Worm (Caenorhabditis elegans) whole organism, early embryonic: ENCODE data around the gene F19B10.5.

Source experiments
- B0310.2 ChIP-seq: sonication (generic microtip); optimal IDR thresholded peaks from 2 replicates; lab custom pipeline; 2016; ENCODE audit warnings: mild to moderate bottlenecking, missing genetic modification characterization, missing compliant biosample characterization
- F13C5.2 ChIP-seq: sonication (generic microtip); optimal IDR thresholded peaks from 2 replicates; lab custom pipeline; 2017; ENCODE audit warnings: mild to moderate bottlenecking, missing genetic modification characterization, inconsistent platforms, missing compliant biosample characterization
- aly-1 ChIP-seq: sonication (generic microtip); optimal IDR thresholded peaks from 2 replicates; lab custom pipeline; 2016; ENCODE audit warnings: missing genetic modification characterization, missing compliant biosample characterization
- ama-1 ChIP-seq: fragments of 150-350 bp; optimal IDR thresholded peaks from 2 replicates; lab custom pipeline; 2014
- ceh-13 ChIP-seq: fragments of 200-800 bp; sonication (Bioruptor generic); optimal IDR thresholded peaks from 2 replicates; lab custom pipeline; 2018; ENCODE audit warnings: mild to moderate bottlenecking, missing genetic modification characterization, missing compliant biosample characterization
- ceh-36 ChIP-seq: sonication (generic microtip); optimal IDR thresholded peaks from 2 replicates; lab custom pipeline; 2016; ENCODE audit warnings: missing genetic modification characterization, inconsistent platforms, missing compliant biosample characterization
- ets-7 ChIP-seq: sonication (generic microtip); optimal IDR thresholded peaks from 2 replicates; lab custom pipeline; 2016; ENCODE audit warnings: missing genotype, missing genetic modification characterization, missing compliant biosample characterization
- flt-1 ChIP-seq: fragments of 200-800 bp; sonication (Bioruptor generic); IDR thresholded peaks from 2 replicates; pipeline ENCODE4 v1.3.6; 2022; ENCODE audit warnings: missing genetic modification characterization, missing compliant biosample characterization
- hmbx-1 ChIP-seq: sonication (generic microtip); optimal IDR thresholded peaks from 2 replicates; lab custom pipeline; 2016; ENCODE audit warnings: mild to moderate bottlenecking, missing genetic modification characterization, missing compliant biosample characterization
- hmg-4 ChIP-seq: fragments of 200-800 bp; sonication (Bioruptor generic); optimal IDR thresholded peaks from 2 replicates; lab custom pipeline; 2018; ENCODE audit warnings: mild to moderate bottlenecking, missing genetic modification characterization, missing compliant biosample characterization
- hnd-1 ChIP-seq: sonication (generic microtip); optimal IDR thresholded peaks from 2 replicates; lab custom pipeline; 2016; ENCODE audit warnings: missing genetic modification characterization, missing compliant biosample characterization
- pes-1 ChIP-seq: fragments of 200-800 bp; sonication (Bioruptor generic); IDR thresholded peaks from 2 replicates; pipeline ENCODE4 v1.3.6; 2022; ENCODE audit warnings: missing genetic modification reagents, missing genetic modification characterization, missing compliant biosample characterization
- scrt-1 ChIP-seq: fragments of 200-800 bp; sonication (Bioruptor generic); IDR thresholded peaks from 2 replicates; pipeline ENCODE4 v1.3.6; 2022; ENCODE audit warnings: missing genetic modification characterization, missing compliant biosample characterization
- sea-1 ChIP-seq: fragments of 200-800 bp; sonication (Bioruptor generic); conservative IDR thresholded peaks from 2 replicates; pipeline ENCODE4 v1.3.6; 2022; ENCODE audit warnings: missing genetic modification characterization, missing compliant biosample characterization
- tbx-11 ChIP-seq: fragments of 200-800 bp; sonication (Bioruptor generic); IDR thresholded peaks from 2 replicates; pipeline ENCODE4 v1.3.6; 2022; ENCODE audit warnings: missing genetic modification characterization, missing compliant biosample characterization
- tbx-37 ChIP-seq: fragments of 200-800 bp; sonication (Bioruptor generic); conservative IDR thresholded peaks from 2 replicates; pipeline ENCODE4 v1.3.6; 2022; ENCODE audit warnings: missing genetic modification reagents, missing genetic modification characterization, missing compliant biosample characterization
- tra-4 ChIP-seq: sonication (generic microtip); optimal IDR thresholded peaks from 2 replicates; lab custom pipeline; 2017; ENCODE audit warnings: missing genetic modification characterization, missing compliant biosample characterization

Gene F19B10.5

DNA sequence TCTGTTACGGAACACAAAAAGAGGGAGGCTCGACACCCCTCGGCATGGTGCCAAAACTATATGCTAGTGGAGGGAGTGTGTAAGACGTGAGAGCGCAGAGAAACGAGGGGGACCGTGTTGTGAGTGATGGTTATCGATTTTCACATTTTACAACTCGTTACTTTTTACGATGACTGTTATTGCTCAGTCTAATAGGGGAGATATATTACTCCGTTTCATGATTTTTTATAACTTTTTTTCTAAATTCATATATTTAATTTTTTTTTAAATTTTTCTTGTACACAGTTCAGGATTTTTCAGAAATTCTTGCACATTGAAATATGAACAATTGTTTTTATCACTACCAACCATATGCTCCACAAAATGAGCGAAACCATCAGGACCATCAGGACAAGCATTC is at the start of gene F19B10.5:
F19B10.5 (plus strand) TSS at position 301 of the 400 bp plus-strand sequence.
- TF ChIP-seq pes-1 (GFP tag; lab: Robert Waterston, UW) (no peak), ets-7 (tag; lab: Kevin White, UChicago) (no peak), hmg-4 (no peak), flt-1 (no peak), tbx-37 (GFP tag; lab: Robert Waterston, UW) (no peak), ceh-13 (no peak), hnd-1 (no peak)

DNA sequence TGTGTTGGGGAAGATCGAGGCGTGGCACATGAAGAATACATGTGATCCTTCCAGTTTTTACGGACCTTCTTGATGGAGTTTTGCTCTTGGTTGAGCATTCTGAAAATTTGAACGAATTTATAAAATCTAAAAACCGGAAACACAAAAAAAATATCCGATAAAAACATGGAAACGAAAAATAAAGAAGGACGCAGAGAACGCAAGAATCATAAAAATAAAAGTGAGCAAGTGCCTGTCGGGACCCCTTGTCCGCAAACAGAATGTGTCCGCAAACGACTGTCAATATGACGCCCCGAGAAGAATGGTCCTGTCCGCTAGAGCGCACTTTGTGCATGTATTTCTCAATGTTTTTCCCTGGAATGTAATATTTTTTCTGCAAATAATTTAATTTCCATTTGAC is 45.7 kb upstream of the F19B10.5 start, which contains the start of gene Y49F6A.5:
Y49F6A.5 (minus strand) TSS at position 101 of the 400 bp plus-strand sequence.
- TF ChIP-seq F13C5.2 (tag; lab: Kevin White, UChicago) (no peak), tbx-37 (GFP tag; lab: Robert Waterston, UW) (no peak), tra-4 (tag; lab: Kevin White, UChicago) (no peak), ceh-13 (no peak), flt-1 (no peak), scrt-1 (GFP tag; lab: Robert Waterston, UW) (no peak), tbx-11 (GFP tag; lab: Robert Waterston, UW) (no peak), hnd-1 (no peak), hmg-4 (no peak), B0310.2 (tag; lab: Kevin White, UChicago) (no peak), hmbx-1 (no peak), ets-7 (tag; lab: Kevin White, UChicago) (no peak), sea-1 (no peak), aly-1 (tag; lab: Kevin White, UChicago) (no peak)

DNA sequence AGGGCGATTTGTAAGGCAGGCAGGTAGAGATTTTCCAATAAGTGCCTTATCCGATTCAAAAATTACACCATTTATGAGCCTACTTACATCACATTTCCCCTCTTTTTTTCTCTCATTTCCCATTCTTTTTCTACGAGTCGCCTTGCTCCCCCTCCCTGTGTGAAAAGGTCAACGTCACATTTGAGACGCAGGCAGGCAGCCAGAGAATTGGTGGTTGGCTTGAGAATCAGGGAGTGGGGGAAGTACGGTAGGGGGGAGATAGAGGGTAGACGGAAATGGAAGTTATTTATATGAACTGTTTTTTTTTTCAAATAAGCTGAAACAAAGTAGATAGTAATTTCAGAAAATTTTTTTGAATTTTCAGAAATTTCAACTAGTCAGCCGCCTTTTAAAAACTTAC is 38.9 kb upstream of the F19B10.5 start:
- TF ChIP-seq F13C5.2 (tag; lab: Kevin White, UChicago) (no peak), tbx-11 (GFP tag; lab: Robert Waterston, UW) (no peak), tra-4 (tag; lab: Kevin White, UChicago) (no peak), ets-7 (tag; lab: Kevin White, UChicago) (no peak), aly-1 (tag; lab: Kevin White, UChicago) (no peak), flt-1 (no peak), scrt-1 (GFP tag; lab: Robert Waterston, UW) (no peak), tbx-37 (GFP tag; lab: Robert Waterston, UW) (no peak), ceh-13 (no peak), B0310.2 (tag; lab: Kevin White, UChicago) (no peak), hnd-1 (no peak), ama-1 (lab: Kevin White, UChicago) (no peak), hmg-4 (no peak), hmbx-1 (no peak), sea-1 (no peak), pes-1 (GFP tag; lab: Robert Waterston, UW) (no peak)

DNA sequence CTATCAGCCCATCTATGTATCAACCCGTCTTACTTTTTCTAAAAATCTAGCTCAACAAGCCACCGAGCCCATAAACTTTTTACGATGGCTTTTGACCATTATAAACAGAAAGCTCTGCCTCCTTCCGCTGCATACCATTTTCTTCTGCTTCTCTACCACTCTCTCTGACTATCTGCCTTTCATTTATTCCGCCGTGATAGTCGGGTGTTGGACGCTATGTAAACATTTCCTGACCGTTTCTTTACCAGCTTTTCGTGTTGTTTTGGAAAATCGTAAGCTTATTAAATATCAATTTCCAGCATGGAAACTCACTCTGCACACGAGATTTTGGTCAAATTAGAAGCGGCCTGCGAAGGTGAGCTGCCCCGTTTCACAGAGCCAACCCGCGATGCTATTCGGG is 38.0 kb upstream of the F19B10.5 start, which contains the start of gene F40E12.1:
F40E12.1 (plus strand) TSS at position 301 of the 400 bp plus-strand sequence.
- no peak for TF ChIP-seq tbx-11 (GFP tag; lab: Robert Waterston, UW)
- no peak for TF ChIP-seq ets-7 (tag; lab: Kevin White, UChicago)
- TF ChIP-seq scrt-1 (GFP tag; lab: Robert Waterston, UW) = no peak
- TF ChIP-seq tra-4 (tag; lab: Kevin White, UChicago) = no peak
- TF ChIP-seq F13C5.2 (tag; lab: Kevin White, UChicago) = no peak
- no peak for TF ChIP-seq tbx-37 (GFP tag; lab: Robert Waterston, UW)
- no peak for TF ChIP-seq aly-1 (tag; lab: Kevin White, UChicago)
- TF ChIP-seq B0310.2 (tag; lab: Kevin White, UChicago) = no peak
- no peak for TF ChIP-seq ceh-13

DNA sequence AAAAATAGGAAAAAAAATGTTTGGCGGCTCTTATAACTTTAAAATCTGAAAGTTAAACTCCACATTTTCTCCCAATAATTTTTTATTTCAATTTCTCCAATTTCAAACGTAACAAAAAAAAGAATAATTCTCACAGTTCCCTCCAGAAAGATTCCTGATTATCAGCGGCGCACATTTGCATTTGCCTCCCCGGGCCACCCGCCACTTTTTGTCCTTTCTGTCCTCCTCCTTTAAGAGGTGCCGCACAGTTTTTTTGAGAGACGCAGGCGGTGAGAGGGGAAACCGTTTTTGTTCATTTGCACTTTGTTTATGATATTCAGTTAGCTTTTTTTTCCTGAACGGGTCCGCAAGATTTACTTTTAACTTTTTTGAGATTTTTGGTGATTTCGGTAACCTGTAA is 34.6 kb upstream of the F19B10.5 start:
- TF ChIP-seq scrt-1 (GFP tag; lab: Robert Waterston, UW) = no peak
- no peak for TF ChIP-seq aly-1 (tag; lab: Kevin White, UChicago)
- TF ChIP-seq hnd-1 = no peak
- no peak for TF ChIP-seq ama-1 (lab: Kevin White, UChicago)
- TF ChIP-seq hmbx-1 = no peak
- TF ChIP-seq flt-1 = no peak
- TF ChIP-seq pes-1 (GFP tag; lab: Robert Waterston, UW) = no peak
- TF ChIP-seq sea-1 = no peak
- TF ChIP-seq ceh-36 (tag; lab: Kevin White, UChicago) = no peak
- no peak for TF ChIP-seq tra-4 (tag; lab: Kevin White, UChicago)
- TF ChIP-seq tbx-37 (GFP tag; lab: Robert Waterston, UW) = no peak
- TF ChIP-seq B0310.2 (tag; lab: Kevin White, UChicago) = no peak
- TF ChIP-seq ets-7 (tag; lab: Kevin White, UChicago) = no peak
- TF ChIP-seq tbx-11 (GFP tag; lab: Robert Waterston, UW) = no peak
- TF ChIP-seq hmg-4 = no peak
- no peak for TF ChIP-seq ceh-13

DNA sequence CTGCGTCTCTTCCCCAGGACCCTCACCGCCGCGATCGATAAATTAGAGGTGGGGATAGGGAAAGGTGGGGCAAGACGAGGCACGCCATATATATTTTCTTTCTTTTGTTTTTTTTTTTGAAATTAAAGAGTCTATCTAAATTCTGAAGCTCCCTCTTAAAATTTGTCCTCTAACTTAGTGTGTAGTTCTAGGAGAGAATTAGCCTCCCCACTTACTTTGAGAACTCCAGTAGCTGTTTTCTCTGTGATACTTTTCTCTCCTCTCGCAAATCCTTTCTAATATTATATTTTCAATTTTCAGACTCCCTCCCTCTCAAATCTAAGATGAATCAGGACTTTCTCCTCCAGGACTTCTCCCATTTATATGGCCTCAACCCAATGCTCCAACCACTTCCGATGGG is 33.5 kb upstream of the F19B10.5 start, which contains the start of gene M151.7:
M151.7 (plus strand) TSS at position 301 of the 400 bp plus-strand sequence.
- no peak for TF ChIP-seq B0310.2 (tag; lab: Kevin White, UChicago)
- TF ChIP-seq aly-1 (tag; lab: Kevin White, UChicago) = no peak
- TF ChIP-seq pes-1 (GFP tag; lab: Robert Waterston, UW) = no peak
- no peak for TF ChIP-seq ceh-36 (tag; lab: Kevin White, UChicago)
- no peak for TF ChIP-seq hmbx-1
- no peak for TF ChIP-seq ceh-13
- no peak for TF ChIP-seq tbx-37 (GFP tag; lab: Robert Waterston, UW)
- no peak for TF ChIP-seq hnd-1
- TF ChIP-seq ets-7 (tag; lab: Kevin White, UChicago) = no peak
- no peak for TF ChIP-seq scrt-1 (GFP tag; lab: Robert Waterston, UW)
- no peak for TF ChIP-seq tbx-11 (GFP tag; lab: Robert Waterston, UW)
- TF ChIP-seq flt-1 = no peak
- no peak for TF ChIP-seq ama-1 (lab: Kevin White, UChicago)
- TF ChIP-seq sea-1 = no peak
- TF ChIP-seq F13C5.2 (tag; lab: Kevin White, UChicago) = no peak
- TF ChIP-seq tra-4 (tag; lab: Kevin White, UChicago) = no peak
- no peak for TF ChIP-seq hmg-4

DNA sequence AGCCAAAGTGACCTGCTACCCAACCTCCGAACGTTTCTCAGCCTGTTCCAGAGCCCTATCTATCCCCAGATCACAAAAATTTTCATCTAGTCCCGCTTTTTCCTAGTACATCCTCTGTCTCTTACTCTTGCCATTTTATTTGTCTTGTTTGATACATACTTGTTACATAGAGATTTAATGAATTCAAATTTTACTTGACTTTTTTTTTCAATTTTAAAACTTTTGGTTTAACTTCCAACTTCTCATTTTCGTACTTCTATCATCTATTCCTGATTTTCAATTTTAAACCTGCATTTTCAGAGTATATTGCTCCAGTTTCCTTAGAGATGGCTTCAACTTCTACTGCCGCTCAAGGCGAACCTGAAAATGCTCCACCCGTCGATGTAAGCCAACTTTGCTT is 28.6 kb upstream of the F19B10.5 start, which contains the start of gene M151.3:
M151.3 (plus strand) TSS at position 301 of the 400 bp plus-strand sequence.
- TF ChIP-seq ets-7 (tag; lab: Kevin White, UChicago) = no peak
